Worm (Caenorhabditis elegans) whole organism, early embryonic: ENCODE results near the gene jmjd-1.2.

Experiments
- aly-1 ChIP-seq: sonication (generic microtip); optimal IDR thresholded peaks from 2 replicates; lab custom pipeline; 2016; ENCODE audit warnings: missing genetic modification characterization, missing compliant biosample characterization
- ama-1 ChIP-seq: fragments of 150-350 bp; optimal IDR thresholded peaks from 2 replicates; lab custom pipeline; 2014
- pes-1 ChIP-seq: fragments of 200-800 bp; sonication (Bioruptor generic); IDR thresholded peaks from 2 replicates; pipeline ENCODE4 v1.3.6; 2022; ENCODE audit warnings: missing genetic modification reagents, missing genetic modification characterization, missing compliant biosample characterization

- TF ChIP-seq ama-1 (lab: Kevin White, UChicago) (no peak), aly-1 (tag; lab: Kevin White, UChicago) (no peak), pes-1 (GFP tag; lab: Robert Waterston, UW) (no peak)
Observed at ce11 chrIV:4667383-4667782, 6.6 kb downstream of the jmjd-1.2 start.
